Fruit fly (Drosophila melanogaster) whole organism, embryonic: Measurements from ENCODE around the gene CG14227.
A peak's percentile ranks its signal among the peaks of the same experiment; 100 is the strongest.

Source experiments
- Aef1 ChIP-seq: fragments of 200-800 bp; sonication (Bioruptor generic); IDR thresholded peaks from 3 replicates; pipeline ENCODE4 v1.3.6; 2022; ENCODE audit warnings: missing biosample characterization, missing genetic modification characterization
- CG1024 ChIP-seq: fragments of 200-800 bp; sonication (Bioruptor generic); IDR thresholded peaks from 2 replicates; pipeline ENCODE4 v1.3.6; 2022; ENCODE audit warnings: missing biosample characterization, missing genetic modification characterization
- CG11456 ChIP-seq: fragments of 200-800 bp; sonication (Bioruptor generic); IDR thresholded peaks from 3 replicates; pipeline ENCODE4 v1.3.6; 2022; ENCODE audit warnings: missing biosample characterization, missing genetic modification characterization
- CG11504 ChIP-seq: fragments of 200-800 bp; sonication (Bioruptor generic); optimal IDR thresholded peaks from 3 replicates; lab custom pipeline; 2019; ENCODE audit warnings: missing biosample characterization, mild to moderate bottlenecking, missing genetic modification characterization, moderate library complexity
- CG12104 ChIP-seq: fragments of 200-800 bp; sonication (Bioruptor generic); optimal IDR thresholded peaks from 3 replicates; lab custom pipeline; 2016; ENCODE audit warnings: missing biosample characterization, missing genetic modification characterization
- CG13287 ChIP-seq: fragments of 200-800 bp; sonication (Bioruptor generic); IDR thresholded peaks from 2 replicates; pipeline ENCODE4 v1.3.6; 2022; ENCODE audit warnings: missing biosample characterization, missing genetic modification characterization; ENCODE audit not compliant: partially characterized antibody
- CG13775 ChIP-seq: fragments of 200-800 bp; sonication (Bioruptor generic); optimal IDR thresholded peaks from 3 replicates; lab custom pipeline; 2017; ENCODE audit warnings: missing biosample characterization, mild to moderate bottlenecking, missing genetic modification characterization
- CG14014 ChIP-seq: fragments of 200-800 bp; sonication (Bioruptor generic); IDR thresholded peaks from 2 replicates; pipeline ENCODE4 v1.3.6; 2022; ENCODE audit warnings: missing biosample characterization, missing genetic modification characterization
- CG14710 ChIP-seq: fragments of 200-800 bp; sonication (Bioruptor generic); optimal IDR thresholded peaks from 3 replicates; lab custom pipeline; 2019; ENCODE audit warnings: missing biosample characterization, mild to moderate bottlenecking, missing genetic modification characterization, moderate library complexity
- CG14965 ChIP-seq: fragments of 200-800 bp; sonication (Bioruptor generic); optimal IDR thresholded peaks from 2 replicates; lab custom pipeline; 2016; ENCODE audit warnings: missing biosample characterization, missing genetic modification characterization, borderline replicate concordance
- CG1529 ChIP-seq: fragments of 200-800 bp; sonication (Bioruptor generic); optimal IDR thresholded peaks from 3 replicates; lab custom pipeline; 2018; ENCODE audit warnings: missing biosample characterization, missing genetic modification characterization
- CG15479 ChIP-seq: fragments of 200-800 bp; sonication (Bioruptor generic); optimal IDR thresholded peaks from 3 replicates; lab custom pipeline; 2019; ENCODE audit warnings: missing biosample characterization, mild to moderate bottlenecking, missing genetic modification characterization, moderate library complexity
- CG16813 ChIP-seq: fragments of 200-800 bp; sonication (Bioruptor generic); IDR thresholded peaks from 3 replicates; pipeline ENCODE4 v1.3.6; 2022; ENCODE audit warnings: missing biosample characterization, missing genetic modification characterization; ENCODE audit not compliant: partially characterized antibody
- CG1792 ChIP-seq: fragments of 200-800 bp; sonication (Bioruptor generic); optimal IDR thresholded peaks from 2 replicates; lab custom pipeline; 2016; ENCODE audit warnings: missing biosample characterization, missing genetic modification characterization
- CG2875 ChIP-seq: fragments of 200-800 bp; sonication (Bioruptor generic); optimal IDR thresholded peaks from 2 replicates; lab custom pipeline; 2017; ENCODE audit warnings: missing biosample characterization, mild to moderate bottlenecking, missing genetic modification characterization, missing genetic modification reagents
- CG31441 ChIP-seq: fragments of 200-800 bp; sonication (Bioruptor generic); IDR thresholded peaks from 2 replicates; pipeline ENCODE4 v1.3.6; 2022; ENCODE audit warnings: missing biosample characterization, missing genetic modification characterization
- CG32767 ChIP-seq: fragments of 200-800 bp; sonication (Bioruptor generic); IDR thresholded peaks from 2 replicates; pipeline ENCODE4 v1.3.6; 2022; ENCODE audit warnings: missing biosample characterization, missing genetic modification characterization
- CG3281 ChIP-seq: fragments of 200-800 bp; sonication (Bioruptor generic); optimal IDR thresholded peaks from 3 replicates; lab custom pipeline; 2017; ENCODE audit warnings: missing biosample characterization, mild to moderate bottlenecking, missing genetic modification characterization
- CG34422 ChIP-seq: fragments of 200-800 bp; sonication (Bioruptor generic); IDR thresholded peaks from 3 replicates; pipeline ENCODE4 v1.3.6; 2022; ENCODE audit warnings: missing biosample characterization, missing genetic modification characterization
- CG4424 ChIP-seq: fragments of 200-800 bp; sonication (Bioruptor generic); optimal IDR thresholded peaks from 3 replicates; lab custom pipeline; 2016; ENCODE audit warnings: missing biosample characterization, missing genetic modification characterization
- CG4707 ChIP-seq: fragments of 200-800 bp; sonication (Bioruptor generic); optimal IDR thresholded peaks from 2 replicates; lab custom pipeline; 2018; ENCODE audit warnings: missing biosample characterization, mild to moderate bottlenecking, missing genetic modification characterization, moderate library complexity
- CG5245 ChIP-seq: fragments of 200-800 bp; sonication (Bioruptor generic); optimal IDR thresholded peaks from 3 replicates; lab custom pipeline; 2016; ENCODE audit warnings: missing biosample characterization, missing genetic modification characterization
- CG8924 ChIP-seq: fragments of 200-800 bp; optimal IDR thresholded peaks from 3 replicates; lab custom pipeline; 2019; ENCODE audit warnings: missing biosample characterization, mild to moderate bottlenecking, missing genetic modification characterization, moderate library complexity
- CG9609 ChIP-seq: fragments of 200-800 bp; sonication (Bioruptor generic); optimal IDR thresholded peaks from 3 replicates; lab custom pipeline; 2016; ENCODE audit warnings: missing biosample characterization, missing genetic modification characterization
- H15 ChIP-seq: fragments of 200-800 bp; sonication (Bioruptor generic); IDR thresholded peaks from 3 replicates; pipeline ENCODE4 v1.3.6; 2022; ENCODE audit warnings: missing biosample characterization, missing genetic modification characterization
- HLH3B ChIP-seq: fragments of 200-800 bp; sonication (Bioruptor generic); IDR thresholded peaks from 2 replicates; pipeline ENCODE4 v1.3.6; 2022; ENCODE audit warnings: missing biosample characterization, missing genetic modification characterization
- Lhr ChIP-seq: fragments of 200-800 bp; sonication (Bioruptor generic); optimal IDR thresholded peaks from 3 replicates; lab custom pipeline; 2017; ENCODE audit warnings: mild to moderate bottlenecking, missing biosample characterization, missing genetic modification reagents, missing genetic modification characterization
- Max ChIP-seq: fragments of 200-800 bp; sonication (Bioruptor generic); optimal IDR thresholded peaks from 2 replicates; lab custom pipeline; 2016; ENCODE audit warnings: missing biosample characterization, mild to moderate bottlenecking, missing genetic modification characterization
- Nf-YC ChIP-seq: fragments of 200-800 bp; optimal IDR thresholded peaks from 3 replicates; lab custom pipeline; 2019; ENCODE audit warnings: missing biosample characterization, mild to moderate bottlenecking, missing genetic modification characterization, moderate library complexity
- NfI ChIP-seq: fragments of 200-800 bp; sonication (Bioruptor generic); optimal IDR thresholded peaks from 3 replicates; lab custom pipeline; 2018; ENCODE audit warnings: missing biosample characterization, mild to moderate bottlenecking, missing genetic modification characterization, moderate library complexity
- Oli ChIP-seq: fragments of 200-800 bp; sonication (Bioruptor generic); optimal IDR thresholded peaks from 2 replicates; lab custom pipeline; 2018; ENCODE audit warnings: missing biosample characterization, mild to moderate bottlenecking, missing genetic modification characterization, moderate library complexity
- Sry-δ ChIP-seq: fragments of 200-800 bp; sonication (Bioruptor generic); optimal IDR thresholded peaks from 2 replicates; lab custom pipeline; 2016; ENCODE audit warnings: missing biosample characterization, missing genetic modification characterization
- al ChIP-seq: fragments of 200-800 bp; sonication (Bioruptor generic); IDR thresholded peaks from 2 replicates; pipeline ENCODE4 v1.3.6; 2022; ENCODE audit warnings: missing biosample characterization, missing genetic modification characterization
- ash1 ChIP-seq: fragments of 200-800 bp; sonication (Bioruptor generic); optimal IDR thresholded peaks from 2 replicates; lab custom pipeline; 2018; ENCODE audit warnings: missing biosample characterization, mild to moderate bottlenecking, missing genetic modification characterization
- bbx ChIP-seq: fragments of 200-800 bp; sonication (Bioruptor generic); IDR thresholded peaks from 2 replicates; pipeline ENCODE4 v1.3.6; 2022; ENCODE audit warnings: missing biosample characterization, missing genetic modification characterization; ENCODE audit not compliant: partially characterized antibody
- bcd ChIP-seq: fragments of 200-800 bp; sonication (Bioruptor generic); optimal IDR thresholded peaks from 2 replicates; lab custom pipeline; 2017; ENCODE audit warnings: missing biosample characterization, mild to moderate bottlenecking, missing genetic modification characterization
- chif ChIP-seq, 2 experiments: fragments of 200-800 bp; sonication (Bioruptor generic); optimal IDR thresholded peaks; 3 replicates each; lab custom pipeline; 2016; ENCODE audit warnings: missing biosample characterization in 2 of 2, missing genetic modification characterization in 2 of 2
- crol ChIP-seq: fragments of 200-800 bp; sonication (Bioruptor generic); IDR thresholded peaks from 2 replicates; pipeline ENCODE4 v1.3.6; 2022; ENCODE audit warnings: missing biosample characterization, missing genetic modification characterization
- crp ChIP-seq, 2 experiments: fragments of 200-800 bp; sonication (Bioruptor generic); optimal IDR thresholded peaks; 2 replicates in 1 of 2; 3 replicates in 1 of 2; lab custom pipeline; 2017; ENCODE audit warnings: missing biosample characterization in 2 of 2, missing genetic modification characterization in 2 of 2, mild to moderate bottlenecking in 1 of 2, moderate library complexity in 1 of 2
- danr ChIP-seq: fragments of 200-800 bp; sonication (Bioruptor generic); IDR thresholded peaks from 2 replicates; pipeline ENCODE4 v1.3.6; 2022; ENCODE audit warnings: missing biosample characterization, missing genetic modification characterization
- dati ChIP-seq: fragments of 200-800 bp; sonication (Bioruptor generic); IDR thresholded peaks from 2 replicates; pipeline ENCODE4 v1.3.6; 2022; ENCODE audit warnings: missing biosample characterization, missing genetic modification characterization
- ftz-f1 ChIP-seq: fragments of 200-800 bp; sonication (Bioruptor generic); optimal IDR thresholded peaks from 2 replicates; lab custom pipeline; 2016; ENCODE audit warnings: missing biosample characterization, missing genetic modification characterization
- gsb-n ChIP-seq: fragments of 200-800 bp; sonication (Bioruptor generic); optimal IDR thresholded peaks from 3 replicates; lab custom pipeline; 2018; ENCODE audit warnings: missing biosample characterization, mild to moderate bottlenecking, missing genetic modification characterization
- kni ChIP-seq: fragments of 200-800 bp; sonication (Bioruptor generic); optimal IDR thresholded peaks from 3 replicates; lab custom pipeline; 2017; ENCODE audit warnings: mild to moderate bottlenecking, missing biosample characterization, missing genetic modification reagents, missing genetic modification characterization
- lbe ChIP-seq: fragments of 200-800 bp; sonication (Bioruptor generic); optimal IDR thresholded peaks from 2 replicates; lab custom pipeline; 2016; ENCODE audit warnings: missing biosample characterization, mild to moderate bottlenecking, missing genetic modification characterization
- lola ChIP-seq, 3 experiments: fragments of >200 bp in 2 of 3; fragments of 200-800 bp in 1 of 3; sonication (Bioruptor generic) in 1 of 3; optimal IDR thresholded peaks; 2 replicates each; lab custom pipeline; 2017 to 2019; ENCODE audit warnings: missing biosample characterization in 3 of 3, missing genetic modification characterization in 3 of 3, mild to moderate bottlenecking in 1 of 3, moderate library complexity in 1 of 3
- odd ChIP-seq: fragments of 200-800 bp; sonication (Bioruptor generic); optimal IDR thresholded peaks from 2 replicates; lab custom pipeline; 2017; ENCODE audit warnings: missing biosample characterization, mild to moderate bottlenecking, missing genetic modification characterization
- prd ChIP-seq, 3 experiments: fragments of >200 bp in 2 of 3; fragments of 200-800 bp in 1 of 3; sonication (Bioruptor generic) in 1 of 3; optimal IDR thresholded peaks in 2 of 3; IDR thresholded peaks in 1 of 3; 2 replicates in 2 of 3; 3 replicates in 1 of 3; pipeline versions ENCODE4 v1.3.6 to Lab custom; 2017 to 2022; ENCODE audit warnings: missing biosample characterization in 1 of 3, missing genetic modification characterization in 1 of 3
- slou ChIP-seq: fragments of 200-800 bp; sonication (Bioruptor generic); optimal IDR thresholded peaks from 3 replicates; lab custom pipeline; 2016; ENCODE audit warnings: missing biosample characterization, missing genetic modification characterization
- tx ChIP-seq: fragments of 200-800 bp; sonication (Bioruptor generic); optimal IDR thresholded peaks from 2 replicates; lab custom pipeline; 2016; ENCODE audit warnings: missing biosample characterization, missing genetic modification characterization
- yki ChIP-seq: fragments of >200 bp; optimal IDR thresholded peaks from 3 replicates; lab custom pipeline; 2018

Gene CG14227

DNA sequence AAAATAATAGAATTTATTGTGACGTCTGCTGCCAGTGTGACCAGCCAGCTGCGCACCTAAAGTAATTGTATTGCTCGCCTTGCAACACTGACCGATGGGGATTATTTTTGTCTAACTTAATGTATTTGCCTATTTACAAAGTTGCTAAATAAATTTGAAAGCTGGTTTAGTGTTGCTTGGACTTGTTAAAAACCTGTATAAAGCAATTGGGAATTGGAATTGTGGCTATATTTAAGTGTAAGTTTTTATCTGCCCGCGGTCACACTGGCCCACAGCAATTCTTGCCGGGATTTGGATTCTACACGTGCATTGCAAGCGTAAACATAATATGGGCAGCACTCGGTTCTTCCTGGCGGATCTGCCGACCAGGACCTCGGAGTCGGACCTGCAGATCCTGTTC is 15.3 kb upstream of the CG14227 start, which contains the start of the genes CG14230 and CG14232 (continued):
- TF ChIP-seq CG14965 (GFP tag; lab: Kevin White, UChicago), result no peak
- no peak for TF ChIP-seq bbx (GFP tag; lab: Robert Waterston, UW)
- TF ChIP-seq prd (optimal IDR thresholded peaks at IDR 0.05; lab: Kevin White, UChicago), result no peak
- TF ChIP-seq prd (GFP tag; IDR thresholded peaks at IDR 0.05; lab: Robert Waterston, UW), result no peak
- TF ChIP-seq CG9609 (GFP tag; lab: Kevin White, UChicago), result no peak
- no peak for TF ChIP-seq ftz-f1 (GFP tag; lab: Kevin White, UChicago)
- TF ChIP-seq CG8924 (tag; lab: Kevin White, UChicago), result peak; percentile 11
- TF ChIP-seq odd (GFP tag; lab: Kevin White, UChicago), result no peak
- TF ChIP-seq CG13775, result no peak
- TF ChIP-seq CG32767 (GFP tag; lab: Robert Waterston, UW), result no peak
- no peak for TF ChIP-seq CG15479 (GFP tag; lab: Kevin White, UChicago)
- TF ChIP-seq CG1024 (GFP tag; lab: Robert Waterston, UW), result no peak
- TF ChIP-seq Nf-YC, result no peak
- TF ChIP-seq ash1 (GFP tag; lab: Kevin White, UChicago), result no peak
- no peak for TF ChIP-seq CG5245 (GFP tag; lab: Kevin White, UChicago)
- no peak for TF ChIP-seq danr (GFP tag; lab: Robert Waterston, UW)
- TF ChIP-seq slou (GFP tag; lab: Kevin White, UChicago), result no peak
- TF ChIP-seq yki (lab: Kevin White, UChicago), result no peak
- TF ChIP-seq CG34422, result no peak
- peak; percentile 14 for TF ChIP-seq Sry-δ (GFP tag; lab: Kevin White, UChicago)
- TF ChIP-seq lola (GFP tag; optimal IDR thresholded peaks at IDR 0.05; lab: Kevin White, UChicago), result no peak
- no peak for TF ChIP-seq kni (GFP tag; lab: Kevin White, UChicago)
- TF ChIP-seq NfI, result no peak
- no peak for TF ChIP-seq CG16813
- no peak for TF ChIP-seq chif (GFP tag; optimal IDR thresholded peaks at IDR 0.05; lab: Kevin White, UChicago)
- TF ChIP-seq Lhr, result peak; percentile 2
- no peak for TF ChIP-seq CG3281 (GFP tag; lab: Kevin White, UChicago)
- TF ChIP-seq H15 (GFP tag; lab: Robert Waterston, UW), result no peak
- TF ChIP-seq crol (GFP tag; lab: Robert Waterston, UW), result no peak
- TF ChIP-seq HLH3B (GFP tag; lab: Robert Waterston, UW), result no peak
- TF ChIP-seq CG4707, result no peak
- TF ChIP-seq Oli, result no peak
- peak; percentile 69 for TF ChIP-seq CG13287 (GFP tag; lab: Robert Waterston, UW)
- TF ChIP-seq lbe (GFP tag; lab: Kevin White, UChicago), result no peak
- TF ChIP-seq CG31441 (GFP tag; lab: Robert Waterston, UW), result no peak
- TF ChIP-seq CG12104 (GFP tag; lab: Kevin White, UChicago), result no peak
- TF ChIP-seq CG14014 (GFP tag; lab: Robert Waterston, UW), result no peak
- no peak for TF ChIP-seq tx
- no peak for TF ChIP-seq Aef1 (GFP tag; lab: Robert Waterston, UW)
- no peak for TF ChIP-seq dati
- TF ChIP-seq al (GFP tag; lab: Robert Waterston, UW), result no peak
- TF ChIP-seq CG4424, result no peak
- no peak for TF ChIP-seq CG11456 (GFP tag; lab: Robert Waterston, UW)
- no peak for TF ChIP-seq bcd (GFP tag; lab: Kevin White, UChicago)
- TF ChIP-seq CG14710 (tag; lab: Kevin White, UChicago), result peak; percentile 62
- no peak for TF ChIP-seq CG11504 (tag; lab: Kevin White, UChicago)
- TF ChIP-seq CG1792 (GFP tag; lab: Kevin White, UChicago), result no peak
- no peak for TF ChIP-seq gsb-n (tag; lab: Kevin White, UChicago)
- TF ChIP-seq Max (GFP tag; lab: Kevin White, UChicago), result peak; percentile 37
- TF ChIP-seq crp (GFP tag; optimal IDR thresholded peaks at IDR 0.05; lab: Kevin White, UChicago), result no peak
- TF ChIP-seq CG1529, result no peak
- no peak for TF ChIP-seq CG2875 (GFP tag; lab: Kevin White, UChicago)
